Worm (Caenorhabditis elegans) whole organism, mixed stage, embryonic: Measurements from ENCODE around the gene R11E3.2.
A peak's percentile ranks its signal among the peaks of the same experiment; 100 is the strongest.

Experiments
- elt-1 ChIP-seq: sonication (generic microtip); optimal IDR thresholded peaks from 2 replicates; lab custom pipeline; 2017; ENCODE audit warnings: missing genetic modification characterization, mild to moderate bottlenecking, missing compliant biosample characterization, antibody characterized with exemption, moderate library complexity, borderline replicate concordance; ENCODE audit not compliant: insufficient read depth
- elt-3 ChIP-seq: fragments of 150-350 bp; optimal IDR thresholded peaks from 2 replicates; lab custom pipeline; 2014; ENCODE audit warnings: missing biosample characterization, missing genetic modification characterization
- nhr-12 ChIP-seq: fragments of 150-350 bp; optimal IDR thresholded peaks from 2 replicates; lab custom pipeline; 2014; ENCODE audit warnings: missing biosample characterization, missing genetic modification characterization
- nhr-28 ChIP-seq: fragments of 150-350 bp; optimal IDR thresholded peaks from 2 replicates; lab custom pipeline; 2014; ENCODE audit warnings: missing biosample characterization, missing genetic modification characterization
- nhr-76 ChIP-seq: sonication (generic microtip); optimal IDR thresholded peaks from 2 replicates; lab custom pipeline; 2017; ENCODE audit warnings: missing biosample characterization, missing genetic modification characterization
- ztf-11 ChIP-seq: fragments of 150-350 bp; optimal IDR thresholded peaks from 2 replicates; lab custom pipeline; 2014; ENCODE audit warnings: missing biosample characterization, missing genetic modification characterization

ce11 chrIV:4781123-4781522, 9.2 kb downstream of the R11E3.2 start:
- TF ChIP-seq ztf-11 (tag; lab: Kevin White, UChicago) (peak; percentile 19), elt-3 (tag; lab: Kevin White, UChicago) (no peak), elt-1 (tag; lab: Kevin White, UChicago) (no peak), nhr-28 (tag; lab: Kevin White, UChicago) (no peak), nhr-12 (no peak), nhr-76 (tag; lab: Kevin White, UChicago) (no peak)
